Fruit fly (Drosophila melanogaster) whole organism: ENCODE measurements around the gene aqz.

Experiments
- CG8478 ChIP-seq: fragments of >200 bp; optimal IDR thresholded peaks from 2 replicates; lab custom pipeline; 2018; ENCODE audit warnings: inconsistent platforms
- EcR ChIP-seq, 2 experiments: fragments of >200 bp; optimal IDR thresholded peaks; 2 replicates each; lab custom pipeline; 2017; ENCODE audit warnings: missing biosample characterization in 2 of 2, missing genetic modification characterization in 2 of 2, missing genetic modification reagents in 2 of 2
- pan ChIP-seq: fragments of >200 bp; optimal IDR thresholded peaks from 2 replicates; lab custom pipeline; 2017
- psq ChIP-seq: fragments of >200 bp; optimal IDR thresholded peaks from 2 replicates; lab custom pipeline; 2017
- usp ChIP-seq: fragments of >200 bp; optimal IDR thresholded peaks from 2 replicates; lab custom pipeline; 2017; ENCODE audit warnings: missing biosample characterization, missing genetic modification characterization, mixed read lengths

dm6 chr3R:8806638-8807037, 13.8 kb downstream of the aqz start:
- TF ChIP-seq EcR (GFP tag; optimal IDR thresholded peaks at IDR 0.05; lab: Kevin White, UChicago) = no peak
- TF ChIP-seq psq = no peak
- no peak for TF ChIP-seq CG8478
- no peak for TF ChIP-seq usp (GFP tag; lab: Kevin White, UChicago)
- no peak for TF ChIP-seq pan
